Worm (Caenorhabditis elegans) whole organism, young adult: ENCODE results near the gene ndua-12.
"Not testable (repeated sequence)": the region's sequence is repeated elsewhere in the genome, so short reads cannot be mapped to it uniquely, and the experiment has no call there.

Experiments used
- B0019.2 ChIP-seq: fragments of 200-800 bp; sonication (Bioruptor generic); conservative IDR thresholded peaks from 2 replicates; pipeline ENCODE4 v1.3.6; 2022; ENCODE audit warnings: missing genetic modification reagents, missing genetic modification characterization, missing compliant biosample characterization
- D2030.7 ChIP-seq: fragments of 200-800 bp; sonication (Bioruptor generic); IDR thresholded peaks from 2 replicates; pipeline ENCODE4 v1.3.6; 2022; ENCODE audit warnings: missing genetic modification reagents, missing genetic modification characterization, missing compliant biosample characterization
- F33H1.4 ChIP-seq: fragments of 200-800 bp; sonication (Bioruptor generic); IDR thresholded peaks from 2 replicates; pipeline ENCODE4 v1.3.6; 2022; ENCODE audit warnings: missing genetic modification reagents, missing genetic modification characterization, missing compliant biosample characterization
- F37B4.10 ChIP-seq: fragments of 200-800 bp; sonication (Bioruptor generic); IDR thresholded peaks from 2 replicates; pipeline ENCODE4 v1.3.6; 2022; ENCODE audit warnings: missing genetic modification characterization, missing compliant biosample characterization
- Y53F4B.3 ChIP-seq: fragments of 200-800 bp; sonication (Bioruptor generic); IDR thresholded peaks from 2 replicates; pipeline ENCODE4 v1.3.6; 2022; ENCODE audit warnings: missing genetic modification reagents, missing genetic modification characterization, missing compliant biosample characterization
- Y67H2A.10 ChIP-seq: fragments of 200-800 bp; sonication (Bioruptor generic); conservative IDR thresholded peaks from 2 replicates; pipeline ENCODE4 v1.3.6; 2022; ENCODE audit warnings: missing genetic modification reagents, missing genetic modification characterization, missing compliant biosample characterization
- Y79H2A.3 ChIP-seq: fragments of 200-800 bp; sonication (Bioruptor generic); conservative IDR thresholded peaks from 2 replicates; pipeline ENCODE4 v1.3.6; 2022; ENCODE audit warnings: missing genetic modification reagents, missing genetic modification characterization, missing compliant biosample characterization
- attf-3 ChIP-seq: fragments of 200-800 bp; sonication (Bioruptor generic); conservative IDR thresholded peaks from 2 replicates; pipeline ENCODE4 v1.3.6; 2022; ENCODE audit warnings: missing genetic modification reagents, missing genetic modification characterization, missing compliant biosample characterization
- cebp-2 ChIP-seq: fragments of 200-800 bp; sonication (Bioruptor generic); IDR thresholded peaks from 2 replicates; pipeline ENCODE4 v1.3.6; 2022; ENCODE audit warnings: missing genetic modification characterization, missing compliant biosample characterization
- die-1 ChIP-seq: sonication (generic microtip); optimal IDR thresholded peaks from 2 replicates; lab custom pipeline; 2016; ENCODE audit warnings: missing genotype, mild to moderate bottlenecking, missing genetic modification characterization, missing compliant biosample characterization
- dox-1 ChIP-seq: fragments of 200-800 bp; sonication (Bioruptor generic); IDR thresholded peaks from 2 replicates; pipeline ENCODE4 v1.3.6; 2022; ENCODE audit warnings: missing genetic modification reagents, missing genetic modification characterization, missing compliant biosample characterization
- efl-1 ChIP-seq: fragments of 150-350 bp; optimal IDR thresholded peaks from 2 replicates; lab custom pipeline; 2014; ENCODE audit warnings: missing biosample characterization, missing genetic modification reagents, missing genetic modification characterization
- hsf-1 ChIP-seq: fragments of 200-800 bp; sonication (Bioruptor generic); IDR thresholded peaks from 2 replicates; pipeline ENCODE4 v1.3.6; 2022; ENCODE audit warnings: missing genetic modification reagents, missing genetic modification characterization, missing compliant biosample characterization
- lin-35 ChIP-seq, 3 experiments: fragments of 150-350 bp in 2 of 3; sonication (generic microtip) in 1 of 3; optimal IDR thresholded peaks; 2 replicates each; lab custom pipeline; 2014 to 2018; ENCODE audit warnings: missing biosample characterization in 3 of 3, missing genetic modification characterization in 3 of 3, missing genetic modification reagents in 3 of 3
- lin-54 ChIP-seq: fragments of 200-800 bp; sonication (Bioruptor generic); optimal IDR thresholded peaks from 2 replicates; lab custom pipeline; 2018; ENCODE audit warnings: mild to moderate bottlenecking, missing genetic modification characterization, missing compliant biosample characterization
- madf-6 ChIP-seq: fragments of 200-800 bp; sonication (Bioruptor generic); IDR thresholded peaks from 2 replicates; pipeline ENCODE4 v1.3.6; 2022; ENCODE audit warnings: missing genetic modification reagents, missing genetic modification characterization, missing compliant biosample characterization
- madf-8 ChIP-seq: fragments of 200-800 bp; sonication (Bioruptor generic); conservative IDR thresholded peaks from 2 replicates; pipeline ENCODE4 v1.3.6; 2022; ENCODE audit warnings: missing genetic modification reagents, missing genetic modification characterization, missing compliant biosample characterization
- nfyb-1 ChIP-seq: fragments of 200-800 bp; sonication (Bioruptor generic); IDR thresholded peaks from 2 replicates; pipeline ENCODE4 v1.3.6; 2022; ENCODE audit warnings: missing genetic modification reagents, missing genetic modification characterization, missing compliant biosample characterization
- rcor-1 ChIP-seq: fragments of 200-800 bp; sonication (Bioruptor generic); IDR thresholded peaks from 2 replicates; pipeline ENCODE4 v1.3.6; 2022; ENCODE audit warnings: missing genetic modification reagents, missing genetic modification characterization, missing compliant biosample characterization
- rpc-1 ChIP-seq, 2 experiments: fragments of 150-350 bp in 1 of 2; sonication (generic microtip) in 1 of 2; optimal IDR thresholded peaks; 2 replicates each; lab custom pipeline; 2014 to 2018; ENCODE audit warnings: missing biosample characterization in 1 of 2, missing genetic modification characterization in 1 of 2, missing genetic modification reagents in 1 of 2, missing genotype in 1 of 2
- unc-130 ChIP-seq: sonication (generic microtip); optimal IDR thresholded peaks from 2 replicates; lab custom pipeline; 2016; ENCODE audit warnings: missing genetic modification reagents, missing genetic modification characterization, missing compliant biosample characterization
- xnd-1 ChIP-seq: sonication (generic microtip); optimal IDR thresholded peaks from 2 replicates; lab custom pipeline; 2016; ENCODE audit warnings: missing genotype, missing genetic modification reagents, missing genetic modification characterization, missing compliant biosample characterization
- zim-3 ChIP-seq: sonication (generic microtip); optimal IDR thresholded peaks from 2 replicates; lab custom pipeline; 2017; ENCODE audit warnings: mild to moderate bottlenecking, missing genetic modification characterization, moderate library complexity, missing compliant biosample characterization
- ztf-18 ChIP-seq: sonication (generic microtip); optimal IDR thresholded peaks from 2 replicates; lab custom pipeline; 2016; ENCODE audit warnings: missing genotype, mild to moderate bottlenecking, missing genetic modification characterization, missing compliant biosample characterization
- ztf-26 ChIP-seq: sonication (generic microtip); optimal IDR thresholded peaks from 2 replicates; lab custom pipeline; 2017; ENCODE audit warnings: missing genetic modification characterization, missing compliant biosample characterization
- ztf-28 ChIP-seq: fragments of 200-800 bp; sonication (Bioruptor generic); IDR thresholded peaks from 2 replicates; pipeline ENCODE4 v1.3.6; 2022; ENCODE audit warnings: missing genetic modification reagents, missing genetic modification characterization, missing compliant biosample characterization

ndua-12 gene

DNA sequence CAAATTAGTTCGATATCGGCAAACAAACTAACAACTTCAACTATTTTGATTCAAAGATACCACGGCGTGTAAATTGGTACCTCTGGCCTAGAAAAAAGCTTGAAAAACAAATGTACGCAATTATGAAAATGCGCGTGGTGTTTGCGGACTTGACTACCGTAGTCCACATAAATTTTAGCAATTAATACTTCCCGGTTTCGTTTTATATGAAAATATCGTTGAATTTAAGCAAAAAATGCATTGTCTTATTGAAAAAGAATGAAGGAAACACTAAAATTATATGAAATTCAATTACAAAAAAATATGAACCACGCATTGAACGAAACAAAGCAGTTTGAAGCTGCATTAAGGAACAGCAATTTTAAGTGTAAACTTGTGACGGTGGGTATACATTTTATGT, 44.7 kb downstream of the ndua-12 start, which contains the start of gene gpx-4:
gpx-4 (minus strand) TSS at position 101 of the 400 bp plus-strand sequence.
- TF ChIP-seq ztf-26 (tag; lab: Kevin White, UChicago); nfyb-1 (GFP tag; lab: Robert Waterston, UW); zim-3: not testable (repeated sequence)

ce11 chrIV:2671361-2671760, 48.3 kb downstream of the ndua-12 start:
- TF ChIP-seq attf-3 (GFP tag; lab: Robert Waterston, UW) (peak; percentile 77), ztf-18 (tag; lab: Kevin White, UChicago) (peak; percentile 89), ztf-28 (GFP tag; lab: Robert Waterston, UW) (0 out of 2 replicates have a peak, but pooled peaks have one; percentile 22), hsf-1 (GFP tag; lab: Robert Waterston, UW) (peak; percentile 55; the same call in 1 of the 2 replicates), madf-6 (GFP tag; lab: Robert Waterston, UW) (peak; percentile 71), dox-1 (GFP tag; lab: Robert Waterston, UW) (peak; percentile 19; the same call in 1 of the 2 replicates), F33H1.4 (peak; percentile 46), madf-8 (GFP tag; lab: Robert Waterston, UW) (peak; percentile 63), xnd-1 (tag; lab: Kevin White, UChicago) (peak; percentile 35), D2030.7 (GFP tag; lab: Robert Waterston, UW) (0 out of 2 replicates have a peak, but pooled peaks have one; percentile 18)

DNA sequence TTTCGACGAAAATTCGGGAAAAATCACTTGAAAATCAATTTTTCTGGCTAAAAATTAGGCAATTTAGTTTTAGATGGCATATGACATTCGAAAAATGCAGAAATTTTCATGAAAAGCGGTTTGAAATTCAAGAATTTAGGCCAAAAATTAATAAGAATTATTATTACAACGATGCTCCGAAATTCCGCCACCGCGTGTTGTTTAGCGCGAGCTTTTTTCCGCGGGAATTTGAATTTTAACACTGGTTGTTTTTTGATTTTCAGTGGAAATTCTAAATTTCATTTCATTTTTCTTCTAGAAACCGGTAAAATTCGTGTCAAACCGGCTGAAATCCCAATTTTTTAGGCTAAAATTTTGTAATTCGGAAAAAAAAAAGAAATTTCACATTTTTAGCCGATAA, 49.0 kb downstream of the ndua-12 start:
- peak; percentile 6 for TF ChIP-seq efl-1 (GFP tag; lab: Kevin White, UChicago)
- no peak for TF ChIP-seq B0019.2 (GFP tag; lab: Robert Waterston, UW)
- TF ChIP-seq Y67H2A.10, result no peak
- TF ChIP-seq attf-3 (GFP tag; lab: Robert Waterston, UW), result peak; percentile 93
- TF ChIP-seq Y53F4B.3, result no peak
- TF ChIP-seq rpc-1 (optimal IDR thresholded peaks at IDR 0.05; lab: Kevin White, UChicago), result no peak
- TF ChIP-seq rpc-1 (tag; optimal IDR thresholded peaks at IDR 0.05; lab: Kevin White, UChicago), result no peak
- no peak for TF ChIP-seq rcor-1 (GFP tag; lab: Robert Waterston, UW)
- peak; percentile 52 for TF ChIP-seq lin-54 (GFP tag; lab: Kevin White, UChicago)
- no peak for TF ChIP-seq Y79H2A.3
- TF ChIP-seq cebp-2 (GFP tag; lab: Robert Waterston, UW), result no peak
- no peak for TF ChIP-seq unc-130 (GFP tag; lab: Kevin White, UChicago)
- peak in 1 of 3 experiments; percentile 40 for TF ChIP-seq lin-35 (GFP tag; optimal IDR thresholded peaks at IDR 0.05; lab: Kevin White, UChicago)
- TF ChIP-seq F37B4.10 (GFP tag; lab: Robert Waterston, UW), result no peak
- TF ChIP-seq D2030.7 (GFP tag; lab: Robert Waterston, UW), result no peak
- no peak for TF ChIP-seq die-1 (tag; lab: Kevin White, UChicago)
- TF ChIP-seq, all 124 proteins: peak for 4

DNA sequence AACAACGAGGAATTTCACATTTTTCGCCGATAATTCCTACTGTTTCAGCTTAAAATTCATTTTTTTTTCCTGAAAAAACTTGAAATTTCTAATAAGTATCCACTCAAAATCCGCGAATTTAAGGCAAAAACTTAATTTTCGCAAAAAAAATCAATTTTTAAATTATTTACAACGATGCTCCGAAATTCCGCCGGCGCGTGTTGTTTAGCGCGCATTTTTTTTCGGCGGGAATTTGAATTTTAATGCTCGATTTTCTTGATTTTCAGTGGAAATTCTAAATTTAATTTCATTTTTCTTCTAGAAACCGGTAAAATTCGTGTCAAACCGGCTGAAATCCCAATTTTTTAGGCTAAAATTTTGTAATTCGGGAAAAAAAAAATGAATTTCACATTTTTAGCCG, 51.5 kb downstream of the ndua-12 start:
- TF ChIP-seq attf-3 (GFP tag; lab: Robert Waterston, UW) (peak; percentile 87), lin-54 (GFP tag; lab: Kevin White, UChicago) (peak; percentile 14), madf-6 (GFP tag; lab: Robert Waterston, UW) (0 out of 2 replicates have a peak, but pooled peaks have one; percentile 14)
